Worm (Caenorhabditis elegans) whole organism, L4 larva: ENCODE results near the gene cyp-25A1.

Experiments
- D1046.2 ChIP-seq: fragments of 200-800 bp; sonication (Bioruptor generic); IDR thresholded peaks from 2 replicates; pipeline ENCODE4 v1.3.6; 2022; ENCODE audit warnings: missing genetic modification characterization, missing compliant biosample characterization
- F10B5.3 ChIP-seq: sonication (generic microtip); optimal IDR thresholded peaks from 2 replicates; lab custom pipeline; 2016; ENCODE audit warnings: mild to moderate bottlenecking, missing genetic modification characterization, missing compliant biosample characterization
- F26F4.8 ChIP-seq: fragments of 200-800 bp; sonication (Bioruptor generic); conservative IDR thresholded peaks from 2 replicates; pipeline ENCODE4 v1.3.6; 2022; ENCODE audit warnings: missing genetic modification characterization, missing compliant biosample characterization
- F37D6.2 ChIP-seq: sonication (generic microtip); optimal IDR thresholded peaks from 2 replicates; lab custom pipeline; 2016; ENCODE audit warnings: mild to moderate bottlenecking, missing genetic modification characterization, missing compliant biosample characterization
- F49E8.2 ChIP-seq: sonication (generic microtip); optimal IDR thresholded peaks from 2 replicates; lab custom pipeline; 2016; ENCODE audit warnings: missing compliant biosample characterization, mild to moderate bottlenecking, missing genetic modification characterization, borderline replicate concordance
- R02D3.7 ChIP-seq: fragments of 150-350 bp; sonication (generic microtip); optimal IDR thresholded peaks from 3 replicates; lab custom pipeline; 2014; ENCODE audit warnings: missing biosample characterization, missing genetic modification characterization
- Y5F2A.4 ChIP-seq: fragments of 200-800 bp; sonication (Bioruptor generic); optimal IDR thresholded peaks from 2 replicates; lab custom pipeline; 2018; ENCODE audit warnings: mild to moderate bottlenecking, missing genetic modification characterization, missing compliant biosample characterization
- Y75B8A.6 ChIP-seq: fragments of 200-800 bp; sonication (Bioruptor generic); IDR thresholded peaks from 2 replicates; pipeline ENCODE4 v1.3.6; 2022; ENCODE audit warnings: missing genetic modification reagents, missing genetic modification characterization, missing compliant biosample characterization
- aha-1 ChIP-seq: fragments of 150-350 bp; peaks from one replicate; lab custom pipeline; 2014; ENCODE audit warnings: missing biosample characterization, missing genetic modification characterization
- aly-2 ChIP-seq: sonication (generic microtip); optimal IDR thresholded peaks from 2 replicates; lab custom pipeline; 2018; ENCODE audit warnings: missing biosample characterization, missing genetic modification characterization
- ama-1 ChIP-seq: fragments of 150-350 bp; optimal IDR thresholded peaks from 2 replicates; lab custom pipeline; 2014; ENCODE audit warnings: inconsistent platforms, mixed read lengths
- ceh-20 ChIP-seq: fragments of 200-800 bp; sonication (Bioruptor generic); IDR thresholded peaks from 2 replicates; pipeline ENCODE4 v1.3.6; 2022; ENCODE audit warnings: missing genetic modification reagents, missing genetic modification characterization, missing compliant biosample characterization
- ceh-62 ChIP-seq: sonication (generic microtip); optimal IDR thresholded peaks from 2 replicates; lab custom pipeline; 2017; ENCODE audit warnings: missing biosample characterization, missing genetic modification characterization
- cey-2 ChIP-seq: sonication (generic microtip); optimal IDR thresholded peaks from 3 replicates; lab custom pipeline; 2017; ENCODE audit warnings: missing genetic modification characterization, mild to moderate bottlenecking, missing compliant biosample characterization, antibody characterized with exemption, borderline replicate concordance; ENCODE audit not compliant: insufficient read depth
- daf-19 ChIP-seq: fragments of 200-800 bp; sonication (Bioruptor generic); conservative IDR thresholded peaks from 2 replicates; pipeline ENCODE4 v1.3.6; 2022; ENCODE audit warnings: missing genetic modification characterization, missing compliant biosample characterization
- daf-8 ChIP-seq: fragments of 200-800 bp; sonication (Bioruptor generic); IDR thresholded peaks from 2 replicates; pipeline ENCODE4 v1.3.6; 2022; ENCODE audit warnings: missing genetic modification characterization, missing compliant biosample characterization
- dve-1 ChIP-seq: sonication (generic microtip); optimal IDR thresholded peaks from 2 replicates; lab custom pipeline; 2017; ENCODE audit warnings: antibody characterized with exemption, mild to moderate bottlenecking, missing genetic modification characterization, missing compliant biosample characterization; ENCODE audit not compliant: insufficient read depth
- egl-43 ChIP-seq: fragments of 200-800 bp; sonication (Bioruptor generic); IDR thresholded peaks from 2 replicates; pipeline ENCODE4 v1.3.6; 2022; ENCODE audit warnings: missing genetic modification reagents, missing genetic modification characterization, missing compliant biosample characterization
- fkh-10 ChIP-seq: fragments of 150-350 bp; optimal IDR thresholded peaks from 2 replicates; lab custom pipeline; 2014; ENCODE audit warnings: missing biosample characterization, missing genetic modification reagents, missing genetic modification characterization
- fos-1 ChIP-seq: fragments of 150-350 bp; optimal IDR thresholded peaks from 2 replicates; lab custom pipeline; 2014; ENCODE audit warnings: missing biosample characterization, missing genetic modification characterization
- hif-1 ChIP-seq, 2 experiments: sonication (generic microtip); optimal IDR thresholded peaks; 2 replicates each; lab custom pipeline; 2016 to 2017; ENCODE audit warnings: missing compliant biosample characterization in 2 of 2, missing genetic modification characterization in 2 of 2, missing genetic modification reagents in 2 of 2, missing genotype in 2 of 2, mild to moderate bottlenecking in 1 of 2
- hlh-11 ChIP-seq: fragments of 200-800 bp; sonication (Bioruptor generic); optimal IDR thresholded peaks from 2 replicates; lab custom pipeline; 2018; ENCODE audit warnings: mild to moderate bottlenecking, missing genetic modification characterization, missing compliant biosample characterization
- hlh-30 ChIP-seq: sonication (generic microtip); optimal IDR thresholded peaks from 2 replicates; lab custom pipeline; 2017; ENCODE audit warnings: antibody characterized with exemption, mild to moderate bottlenecking, missing genetic modification characterization, missing compliant biosample characterization; ENCODE audit not compliant: insufficient read depth
- jun-1 ChIP-seq: fragments of 150-350 bp; optimal IDR thresholded peaks from 2 replicates; lab custom pipeline; 2014; ENCODE audit warnings: missing biosample characterization, missing genetic modification reagents, missing genetic modification characterization
- lim-7 ChIP-seq: fragments of 200-800 bp; sonication (Bioruptor generic); IDR thresholded peaks from 2 replicates; pipeline ENCODE4 v1.3.6; 2022; ENCODE audit warnings: missing genetic modification characterization, missing compliant biosample characterization
- lin-13 ChIP-seq: fragments of 150-350 bp; optimal IDR thresholded peaks from 2 replicates; lab custom pipeline; 2014; ENCODE audit warnings: missing biosample characterization, missing genetic modification reagents, missing genetic modification characterization
- lin-29 ChIP-seq: fragments of 200-800 bp; sonication (Bioruptor generic); IDR thresholded peaks from 2 replicates; pipeline ENCODE4 v1.3.6; 2022; ENCODE audit warnings: missing genetic modification reagents, missing genetic modification characterization, missing compliant biosample characterization
- madf-5 ChIP-seq, 2 experiments: fragments of 200-800 bp; sonication (Bioruptor generic); IDR thresholded peaks; 2 replicates each; pipeline ENCODE4 v1.3.6; 2022; ENCODE audit warnings: missing compliant biosample characterization in 2 of 2, missing genetic modification characterization in 2 of 2
- nhr-102 ChIP-seq: sonication (generic microtip); optimal IDR thresholded peaks from 2 replicates; lab custom pipeline; 2016; ENCODE audit warnings: mild to moderate bottlenecking, missing genetic modification characterization, moderate library complexity, missing compliant biosample characterization
- nhr-11 ChIP-seq: fragments of 150-350 bp; optimal IDR thresholded peaks from 2 replicates; lab custom pipeline; 2014; ENCODE audit warnings: missing biosample characterization, missing genetic modification characterization
- nhr-111 ChIP-seq: fragments of 200-800 bp; sonication (Bioruptor generic); optimal IDR thresholded peaks from 2 replicates; lab custom pipeline; 2018; ENCODE audit warnings: mild to moderate bottlenecking, missing genetic modification characterization, missing compliant biosample characterization
- nhr-25 ChIP-seq: sonication (generic microtip); optimal IDR thresholded peaks from 2 replicates; lab custom pipeline; 2017; ENCODE audit warnings: missing genetic modification characterization, mild to moderate bottlenecking, missing compliant biosample characterization, antibody characterized with exemption, moderate library complexity, borderline replicate concordance; ENCODE audit not compliant: insufficient read depth
- nhr-28 ChIP-seq: fragments of 150-350 bp; optimal IDR thresholded peaks from 2 replicates; lab custom pipeline; 2014; ENCODE audit warnings: missing biosample characterization, missing genetic modification characterization
- nhr-41 ChIP-seq: fragments of 200-800 bp; sonication (Bioruptor generic); IDR thresholded peaks from 2 replicates; pipeline ENCODE4 v1.3.6; 2022; ENCODE audit warnings: missing genetic modification reagents, missing genetic modification characterization, missing compliant biosample characterization
- nhr-76 ChIP-seq: fragments of 150-350 bp; optimal IDR thresholded peaks from 2 replicates; lab custom pipeline; 2014; ENCODE audit warnings: missing biosample characterization, missing genetic modification characterization
- nhr-77 ChIP-seq: fragments of 150-350 bp; optimal IDR thresholded peaks from 2 replicates; lab custom pipeline; 2014; ENCODE audit warnings: missing biosample characterization, missing genetic modification characterization
- pha-4 ChIP-seq, 2 experiments: fragments of 150-350 bp in 1 of 2; fragments of 200-800 bp in 1 of 2; sonication (Bioruptor generic) in 1 of 2; IDR thresholded peaks in 1 of 2; optimal IDR thresholded peaks in 1 of 2; 2 replicates each; pipeline versions ENCODE4 v1.3.6 to Lab custom; 2014 to 2022; ENCODE audit warnings: missing genetic modification characterization in 2 of 2, missing genetic modification reagents in 2 of 2, missing biosample characterization in 1 of 2, missing compliant biosample characterization in 1 of 2
- pqm-1 ChIP-seq: sonication (generic microtip); optimal IDR thresholded peaks from 2 replicates; lab custom pipeline; 2017; ENCODE audit warnings: missing biosample characterization, missing genetic modification characterization
- sdz-12 ChIP-seq: fragments of 200-800 bp; sonication (Bioruptor generic); optimal IDR thresholded peaks from 2 replicates; lab custom pipeline; 2018; ENCODE audit warnings: mild to moderate bottlenecking, missing genetic modification characterization, missing compliant biosample characterization
- set-16 ChIP-seq: fragments of 200-800 bp; sonication (Bioruptor generic); IDR thresholded peaks from 2 replicates; pipeline ENCODE4 v1.3.6; 2022; ENCODE audit warnings: missing genetic modification reagents, missing genetic modification characterization, missing compliant biosample characterization
- skn-1 ChIP-seq: fragments of 150-350 bp; optimal IDR thresholded peaks from 2 replicates; lab custom pipeline; 2014; ENCODE audit warnings: missing biosample characterization, missing genetic modification characterization
- snpc-1.2 ChIP-seq: fragments of 200-800 bp; sonication (Bioruptor generic); IDR thresholded peaks from 2 replicates; pipeline ENCODE4 v1.3.6; 2022; ENCODE audit warnings: missing genetic modification reagents, missing genetic modification characterization, missing compliant biosample characterization
- spr-3 ChIP-seq: fragments of 200-800 bp; sonication (Bioruptor generic); optimal IDR thresholded peaks from 2 replicates; lab custom pipeline; 2018; ENCODE audit warnings: mild to moderate bottlenecking, missing genetic modification characterization, missing compliant biosample characterization
- tag-97 ChIP-seq: fragments of 200-800 bp; sonication (Bioruptor generic); IDR thresholded peaks from 2 replicates; pipeline ENCODE4 v1.3.6; 2022; ENCODE audit warnings: missing genetic modification characterization, missing compliant biosample characterization
- tra-1 ChIP-seq: fragments of 200-800 bp; sonication (Bioruptor generic); IDR thresholded peaks from 2 replicates; pipeline ENCODE4 v1.3.6; 2022; ENCODE audit warnings: missing genetic modification reagents, missing genetic modification characterization, missing compliant biosample characterization
- unc-130 ChIP-seq: sonication (generic microtip); optimal IDR thresholded peaks from 2 replicates; lab custom pipeline; 2016; ENCODE audit warnings: missing genetic modification reagents, missing genetic modification characterization, missing compliant biosample characterization
- unc-62 ChIP-seq, 3 experiments: fragments of 150-350 bp in 1 of 3; sonication (generic microtip); optimal IDR thresholded peaks in 2 of 3; peaks in 1 of 3; 1 replicate in 1 of 3; 2 replicates in 2 of 3; lab custom pipeline; 2014 to 2017; ENCODE audit warnings: missing biosample characterization in 3 of 3, missing genetic modification characterization in 3 of 3, missing genetic modification reagents in 3 of 3, missing genotype in 1 of 3
- zfp-2 ChIP-seq: sonication (generic microtip); optimal IDR thresholded peaks from 2 replicates; lab custom pipeline; 2016; ENCODE audit warnings: mild to moderate bottlenecking, missing genetic modification characterization, missing compliant biosample characterization
- zfp-3 ChIP-seq: fragments of 200-800 bp; sonication (Bioruptor generic); conservative IDR thresholded peaks from 2 replicates; pipeline ENCODE4 v1.3.6; 2022; ENCODE audit warnings: missing genetic modification reagents, missing genetic modification characterization, missing compliant biosample characterization
- ztf-11 ChIP-seq: fragments of 150-350 bp; optimal IDR thresholded peaks from 2 replicates; lab custom pipeline; 2014; ENCODE audit warnings: missing biosample characterization, missing genetic modification characterization
- ztf-7 ChIP-seq: fragments of 150-350 bp; optimal IDR thresholded peaks from 2 replicates; lab custom pipeline; 2014; ENCODE audit warnings: missing biosample characterization, missing genetic modification characterization

Gene cyp-25A1

DNA sequence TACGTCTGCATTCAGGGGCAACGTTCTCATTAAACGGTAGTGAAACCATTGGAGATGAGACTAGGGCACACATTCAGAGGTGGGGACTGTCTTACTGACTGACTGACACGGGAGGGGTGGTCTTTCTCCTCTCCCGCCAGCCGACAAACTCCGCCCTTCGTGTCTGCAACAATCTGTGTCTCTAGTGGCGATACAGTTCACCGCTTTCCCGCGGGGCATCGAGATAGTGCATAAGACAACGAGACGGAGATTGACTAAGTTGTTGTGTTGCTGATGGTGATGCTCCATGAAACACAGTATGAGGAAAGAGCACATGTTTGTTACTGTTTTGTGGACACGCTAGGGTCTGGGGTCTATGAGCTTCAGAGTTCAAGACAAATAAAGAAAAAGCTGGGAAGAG is 41.0 kb downstream of the cyp-25A1 start (continued):
- TF ChIP-seq lin-29 (GFP tag; lab: Robert Waterston, UW): no peak
- TF ChIP-seq nhr-28 (tag; lab: Kevin White, UChicago): peak; percentile 64
- no peak for TF ChIP-seq jun-1 (tag; lab: Kevin White, UChicago)
- no peak for TF ChIP-seq sdz-12 (GFP tag; lab: Kevin White, UChicago)
- peak; percentile 11 for TF ChIP-seq spr-3 (GFP tag; lab: Kevin White, UChicago)
- no peak for TF ChIP-seq nhr-41 (GFP tag; lab: Robert Waterston, UW)
- no peak for TF ChIP-seq snpc-1.2 (GFP tag; lab: Robert Waterston, UW)
- TF ChIP-seq unc-62 (GFP tag; optimal IDR thresholded peaks at IDR 0.05 in 1 of 2; lab: Kevin White, UChicago): no peak
- TF ChIP-seq unc-62 (tag; optimal IDR thresholded peaks at IDR 0.05; lab: Kevin White, UChicago): no peak
- no peak for TF ChIP-seq daf-19
- no peak for TF ChIP-seq tag-97
- TF ChIP-seq tra-1 (GFP tag; lab: Robert Waterston, UW): no peak
- no peak for TF ChIP-seq ceh-20 (GFP tag; lab: Robert Waterston, UW)
- peak; percentile 72 for TF ChIP-seq hlh-11
- no peak for TF ChIP-seq fos-1 (tag; lab: Kevin White, UChicago)
- TF ChIP-seq lim-7 (GFP tag; lab: Robert Waterston, UW): no peak
- TF ChIP-seq zfp-2: no peak
- no peak for TF ChIP-seq zfp-3 (GFP tag; lab: Robert Waterston, UW)
- no peak for TF ChIP-seq F26F4.8 (GFP tag; lab: Robert Waterston, UW)
- TF ChIP-seq fkh-10 (GFP tag; lab: Kevin White, UChicago): no peak
- TF ChIP-seq nhr-77: peak; percentile 41
- TF ChIP-seq lin-13: peak; percentile 25
- no peak for TF ChIP-seq madf-5 (GFP tag; IDR thresholded peaks at IDR 0.05; lab: Robert Waterston, UW)
- TF ChIP-seq nhr-25 (tag; lab: Kevin White, UChicago): no peak
- TF ChIP-seq ama-1 (lab: Kevin White, UChicago): no peak
- TF ChIP-seq unc-130 (GFP tag; lab: Kevin White, UChicago): no peak
- TF ChIP-seq cey-2 (tag; lab: Kevin White, UChicago): no peak
- no peak for TF ChIP-seq nhr-76 (tag; lab: Kevin White, UChicago)
- no peak for TF ChIP-seq Y75B8A.6 (GFP tag; lab: Robert Waterston, UW)
- TF ChIP-seq skn-1 (tag; lab: Kevin White, UChicago): no peak
- TF ChIP-seq hif-1 (tag; optimal IDR thresholded peaks at IDR 0.05; lab: Kevin White, UChicago): peak in 1 of 2 experiments; percentile 61
- no peak for TF ChIP-seq ceh-62 (tag; lab: Kevin White, UChicago)
- no peak for TF ChIP-seq nhr-11 (tag; lab: Kevin White, UChicago)
- no peak for TF ChIP-seq R02D3.7 (tag; lab: Kevin White, UChicago)
- TF ChIP-seq ztf-7: no peak
- TF ChIP-seq set-16 (GFP tag; lab: Robert Waterston, UW): peak; percentile 35; the same call in 1 of the 2 replicates
- no peak for TF ChIP-seq nhr-102 (tag; lab: Kevin White, UChicago)
- TF ChIP-seq F49E8.2 (tag; lab: Kevin White, UChicago): no peak
- TF ChIP-seq hlh-30 (tag; lab: Kevin White, UChicago): peak; percentile 65
- TF ChIP-seq dve-1 (tag; lab: Kevin White, UChicago): peak; percentile 34
- TF ChIP-seq Y5F2A.4: no peak
- TF ChIP-seq aly-2 (tag; lab: Kevin White, UChicago): no peak
- TF ChIP-seq F37D6.2 (tag; lab: Kevin White, UChicago): no peak
- no peak for TF ChIP-seq nhr-111
- TF ChIP-seq ztf-11 (tag; lab: Kevin White, UChicago): no peak
- TF ChIP-seq aha-1 (tag; lab: Kevin White, UChicago): no peak
- TF ChIP-seq pqm-1 (tag; lab: Kevin White, UChicago): no peak
- no peak for TF ChIP-seq daf-8 (GFP tag; lab: Robert Waterston, UW)
- TF ChIP-seq egl-43 (GFP tag; lab: Robert Waterston, UW): 0 out of 2 replicates have a peak, but pooled peaks have one; percentile 40
- no peak for TF ChIP-seq D1046.2
- peak; percentile 26; the same call in 1 of the 2 replicates for TF ChIP-seq pha-4 (GFP tag; IDR thresholded peaks at IDR 0.05; lab: Robert Waterston, UW)
- TF ChIP-seq pha-4 (tag; optimal IDR thresholded peaks at IDR 0.05; lab: Kevin White, UChicago): no peak
- no peak for TF ChIP-seq F10B5.3
